Worm (Caenorhabditis elegans) whole organism, mixed stage, embryonic: ENCODE results near the gene M05D6.3.

Source experiments
- M03D4.4 ChIP-seq: sonication (generic microtip); optimal IDR thresholded peaks from 2 replicates; lab custom pipeline; 2017; ENCODE audit warnings: mild to moderate bottlenecking, missing genetic modification characterization, missing compliant biosample characterization
- ceh-39 ChIP-seq: fragments of 150-350 bp; optimal IDR thresholded peaks from 2 replicates; lab custom pipeline; 2014; ENCODE audit warnings: missing biosample characterization, missing genetic modification characterization
- ceh-43 ChIP-seq: fragments of 200-800 bp; sonication (Bioruptor generic); optimal IDR thresholded peaks from 2 replicates; lab custom pipeline; 2018; ENCODE audit warnings: mild to moderate bottlenecking, missing genetic modification characterization, moderate library complexity, missing compliant biosample characterization
- ces-1 ChIP-seq: fragments of 150-350 bp; optimal IDR thresholded peaks from 2 replicates; lab custom pipeline; 2014; ENCODE audit warnings: missing biosample characterization, missing genetic modification reagents, missing genetic modification characterization
- drap-1 ChIP-seq: fragments of 200-800 bp; sonication (Bioruptor generic); optimal IDR thresholded peaks from 3 replicates; lab custom pipeline; 2018; ENCODE audit warnings: mild to moderate bottlenecking, missing genetic modification characterization, missing compliant biosample characterization
- elt-1 ChIP-seq: sonication (generic microtip); optimal IDR thresholded peaks from 2 replicates; lab custom pipeline; 2017; ENCODE audit warnings: missing genetic modification characterization, mild to moderate bottlenecking, missing compliant biosample characterization, antibody characterized with exemption, moderate library complexity, borderline replicate concordance; ENCODE audit not compliant: insufficient read depth
- elt-3 ChIP-seq: fragments of 150-350 bp; optimal IDR thresholded peaks from 2 replicates; lab custom pipeline; 2014; ENCODE audit warnings: missing biosample characterization, missing genetic modification characterization
- flh-1 ChIP-seq: fragments of 200-800 bp; sonication (Bioruptor generic); optimal IDR thresholded peaks from 2 replicates; lab custom pipeline; 2018; ENCODE audit warnings: mild to moderate bottlenecking, missing genetic modification characterization, moderate library complexity, missing compliant biosample characterization
- ham-2 ChIP-seq: fragments of 200-800 bp; sonication (Bioruptor generic); optimal IDR thresholded peaks from 2 replicates; lab custom pipeline; 2018; ENCODE audit warnings: mild to moderate bottlenecking, missing genetic modification characterization, missing compliant biosample characterization
- hlh-1 ChIP-seq: fragments of 150-350 bp; optimal IDR thresholded peaks from 2 replicates; lab custom pipeline; 2014; ENCODE audit warnings: missing biosample characterization, missing genetic modification reagents, missing genetic modification characterization
- lin-13 ChIP-seq: fragments of 150-350 bp; optimal IDR thresholded peaks from 2 replicates; lab custom pipeline; 2014; ENCODE audit warnings: missing biosample characterization, missing genetic modification characterization
- lin-32 ChIP-seq: fragments of 200-800 bp; sonication (Bioruptor generic); optimal IDR thresholded peaks from 2 replicates; lab custom pipeline; 2018; ENCODE audit warnings: mild to moderate bottlenecking, missing genetic modification characterization, missing compliant biosample characterization
- lsy-2 ChIP-seq: fragments of 150-350 bp; optimal IDR thresholded peaks from 2 replicates; lab custom pipeline; 2014; ENCODE audit warnings: missing biosample characterization, missing genetic modification characterization
- mab-5 ChIP-seq: fragments of 150-350 bp; optimal IDR thresholded peaks from 2 replicates; lab custom pipeline; 2014; ENCODE audit warnings: missing biosample characterization, missing genetic modification characterization
- mep-1 ChIP-seq: fragments of 150-350 bp; optimal IDR thresholded peaks from 2 replicates; lab custom pipeline; 2017; ENCODE audit warnings: missing biosample characterization, missing genetic modification reagents, missing genetic modification characterization, inconsistent platforms
- mls-2 ChIP-seq: sonication (generic microtip); optimal IDR thresholded peaks from 2 replicates; lab custom pipeline; 2016; ENCODE audit warnings: mild to moderate bottlenecking, missing genetic modification characterization, moderate library complexity, missing compliant biosample characterization
- nhr-12 ChIP-seq: fragments of 150-350 bp; optimal IDR thresholded peaks from 2 replicates; lab custom pipeline; 2014; ENCODE audit warnings: missing biosample characterization, missing genetic modification characterization
- nhr-2 ChIP-seq: fragments of 150-350 bp; optimal IDR thresholded peaks from 2 replicates; lab custom pipeline; 2014; ENCODE audit warnings: missing biosample characterization, missing genetic modification characterization
- nhr-237 ChIP-seq: fragments of 150-350 bp; optimal IDR thresholded peaks from 2 replicates; lab custom pipeline; 2014; ENCODE audit warnings: missing biosample characterization, missing genetic modification characterization
- nhr-76 ChIP-seq: sonication (generic microtip); optimal IDR thresholded peaks from 2 replicates; lab custom pipeline; 2017; ENCODE audit warnings: missing biosample characterization, missing genetic modification characterization
- pha-4 ChIP-seq: fragments of 150-350 bp; optimal IDR thresholded peaks from 2 replicates; lab custom pipeline; 2018; ENCODE audit warnings: missing biosample characterization, missing genetic modification reagents, missing genetic modification characterization
- sem-2 ChIP-seq: fragments of 200-800 bp; sonication (Bioruptor generic); optimal IDR thresholded peaks from 2 replicates; lab custom pipeline; 2018; ENCODE audit warnings: mild to moderate bottlenecking, missing genetic modification characterization, missing compliant biosample characterization
- snpc-4 ChIP-seq: fragments of 150-350 bp; optimal IDR thresholded peaks from 2 replicates; lab custom pipeline; 2014; ENCODE audit warnings: missing biosample characterization, missing genetic modification characterization
- tbx-8 ChIP-seq: fragments of 200-800 bp; sonication (Bioruptor generic); optimal IDR thresholded peaks from 2 replicates; lab custom pipeline; 2018; ENCODE audit warnings: mild to moderate bottlenecking, missing genetic modification characterization, moderate library complexity, missing compliant biosample characterization
- unc-62 ChIP-seq: fragments of 150-350 bp; optimal IDR thresholded peaks from 2 replicates; lab custom pipeline; 2014; ENCODE audit warnings: missing biosample characterization, missing genetic modification reagents, missing genetic modification characterization
- zip-8 ChIP-seq: fragments of 150-350 bp; optimal IDR thresholded peaks from 2 replicates; lab custom pipeline; 2014; ENCODE audit warnings: missing biosample characterization, missing genetic modification characterization
- ztf-11 ChIP-seq: fragments of 150-350 bp; optimal IDR thresholded peaks from 2 replicates; lab custom pipeline; 2014; ENCODE audit warnings: missing biosample characterization, missing genetic modification characterization

The M05D6.3 gene

DNA sequence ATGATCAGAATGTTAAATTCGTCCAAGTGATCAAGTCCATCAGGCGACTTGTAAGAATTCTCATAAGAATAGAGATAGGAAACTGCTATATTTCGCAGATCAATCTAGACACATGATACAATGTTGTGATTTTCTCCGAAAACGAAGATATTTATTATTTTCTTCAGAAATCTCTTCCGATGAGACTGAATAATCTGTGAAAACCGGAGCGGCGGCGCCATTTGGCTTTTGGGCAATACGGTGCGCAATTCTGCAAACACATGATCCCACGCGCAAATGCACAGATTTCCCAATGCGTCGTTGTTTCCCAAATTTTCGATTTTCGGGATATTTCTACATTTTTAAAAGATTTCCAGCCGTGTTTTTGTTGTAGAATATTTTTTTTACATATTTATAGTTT, 33.4 kb upstream of the M05D6.3 start (continued):
- TF ChIP-seq sem-2 (no peak), lsy-2 (tag; lab: Kevin White, UChicago) (peak; percentile 92), mls-2 (tag; lab: Kevin White, UChicago) (no peak), ceh-43 (GFP tag; lab: Kevin White, UChicago) (no peak), lin-13 (peak; percentile 34), mab-5 (no peak), nhr-12 (tag; lab: Kevin White, UChicago) (no peak), mep-1 (tag; lab: Kevin White, UChicago) (peak; percentile 73)

DNA sequence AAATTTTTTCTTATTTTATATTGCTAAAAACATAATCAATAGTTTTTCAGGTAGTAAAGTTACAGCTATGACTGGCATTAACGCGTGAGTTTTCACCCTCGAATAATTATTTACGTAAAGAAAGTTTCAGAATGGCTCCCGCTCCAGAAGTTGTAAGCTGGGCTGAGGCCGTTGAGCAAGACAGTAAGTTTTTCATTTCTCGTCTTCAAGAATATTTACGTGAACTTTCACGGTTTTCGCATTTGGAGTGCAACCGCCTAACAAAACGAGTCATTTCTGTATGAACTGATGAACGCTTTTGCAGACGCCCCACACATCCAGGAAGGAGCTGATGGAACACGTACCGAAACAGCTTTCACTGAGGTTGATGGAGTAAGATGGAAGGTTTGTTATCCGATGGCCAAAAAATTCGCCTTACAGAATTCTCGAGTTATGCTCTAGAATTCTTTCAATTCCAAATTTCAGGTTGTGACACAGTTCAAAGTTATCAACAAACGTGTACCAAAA, 32.8 kb upstream of the M05D6.3 start, which contains the start of gene eif-3.G:
Gene eif-3.G, plus strand, starts transcription at position 51 of the 507 bp plus-strand sequence.
- TF ChIP-seq mep-1 (tag; lab: Kevin White, UChicago) (no peak), tbx-8 (no peak)

DNA sequence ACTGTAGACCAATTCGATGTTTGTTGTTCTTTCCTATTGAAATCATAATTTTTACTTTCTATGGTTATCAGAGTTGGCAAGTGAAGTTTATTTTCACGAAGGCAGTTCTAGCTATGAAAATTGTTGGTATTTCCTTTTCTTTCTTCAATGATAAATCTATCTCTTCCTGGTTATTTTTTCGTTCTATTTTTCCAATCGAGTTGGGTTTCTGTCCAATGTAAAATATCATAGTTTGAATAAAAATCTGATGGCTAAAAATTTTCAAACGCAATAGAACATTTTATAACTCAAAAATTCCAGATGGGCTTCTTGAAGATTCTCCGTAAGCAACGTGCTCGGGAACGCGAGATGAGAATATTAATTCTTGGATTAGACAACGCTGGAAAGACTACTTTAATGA, 31.6 kb upstream of the M05D6.3 start, which contains the start of gene evl-20:
Gene evl-20, plus strand, starts transcription at position 301 of the 400 bp plus-strand sequence.
- TF ChIP-seq ham-2 (GFP tag; lab: Kevin White, UChicago) (no peak), flh-1 (GFP tag; lab: Kevin White, UChicago) (no peak), mls-2 (tag; lab: Kevin White, UChicago) (no peak)

DNA sequence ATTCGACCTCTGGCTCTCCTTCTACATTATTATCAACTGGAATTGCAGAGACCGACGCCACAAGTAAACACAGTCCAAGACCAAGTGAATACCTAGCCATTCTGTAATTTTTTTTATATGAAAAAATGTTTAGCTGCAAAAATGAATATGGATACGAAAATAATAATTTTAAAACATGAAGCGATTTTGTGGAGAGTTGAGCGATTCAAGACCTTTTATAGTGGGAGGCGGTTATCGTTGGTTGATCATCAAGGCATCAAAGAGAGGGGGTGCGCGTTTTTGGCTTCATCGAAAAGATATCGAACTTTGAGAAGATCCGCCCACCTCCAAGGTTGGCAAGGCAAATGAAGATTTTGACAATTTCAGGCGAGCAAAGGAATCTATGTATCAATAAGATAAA, 28.8 kb upstream of the M05D6.3 start, which contains the start of gene cut-3:
Gene cut-3, minus strand, starts transcription at position 101 of the 400 bp plus-strand sequence.
- TF ChIP-seq ceh-39 (tag; lab: Kevin White, UChicago): no peak
- no peak for TF ChIP-seq unc-62 (GFP tag; lab: Kevin White, UChicago)

DNA sequence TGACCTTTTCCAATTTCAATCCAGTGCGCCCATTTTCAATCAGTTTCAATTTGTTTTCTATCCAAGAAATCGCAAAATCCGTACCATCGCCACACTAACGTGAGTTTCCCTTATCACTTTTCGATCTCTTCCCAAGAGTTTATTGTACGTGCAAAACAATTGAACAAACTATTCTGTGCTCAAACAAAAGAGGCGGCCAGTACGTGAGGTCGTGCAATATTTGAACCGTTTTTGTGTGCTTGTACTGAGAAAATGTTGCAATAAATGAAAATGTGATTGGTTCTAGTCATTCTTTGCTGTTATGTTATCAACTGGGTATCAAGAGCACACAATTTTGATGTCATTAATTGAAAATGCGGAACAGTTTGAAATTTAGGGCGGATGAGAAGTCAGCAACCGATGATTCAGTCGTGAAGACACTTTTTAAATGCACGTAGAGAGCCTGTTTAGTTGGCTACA, 25.9 kb upstream of the M05D6.3 start, which contains the start of gene F22B5.4:
Gene F22B5.4, plus strand, starts transcription at position 51 of the 459 bp plus-strand sequence.
- TF ChIP-seq flh-1 (GFP tag; lab: Kevin White, UChicago) (no peak), ceh-43 (GFP tag; lab: Kevin White, UChicago) (no peak)

DNA sequence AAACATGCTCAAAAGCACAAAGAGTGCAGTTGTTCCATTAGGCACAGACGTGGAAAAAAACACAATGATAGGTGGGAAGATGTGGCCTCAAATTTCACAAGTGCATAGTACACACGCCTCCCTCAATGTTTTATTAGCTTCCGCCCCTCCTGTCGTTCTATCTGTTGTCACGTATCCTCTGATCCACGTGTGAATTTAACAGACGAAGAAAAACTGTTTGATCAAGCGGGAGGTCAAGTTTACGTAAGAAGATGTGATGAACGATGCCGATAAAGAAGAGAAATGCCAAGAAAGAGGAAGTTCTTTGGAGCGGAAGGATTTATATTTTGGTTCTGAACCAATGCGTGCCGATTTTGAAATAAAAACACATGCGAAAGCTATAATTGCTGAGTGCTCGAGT, 24.8 kb upstream of the M05D6.3 start:
- TF ChIP-seq nhr-2 (tag; lab: Kevin White, UChicago): no peak
- TF ChIP-seq unc-62 (GFP tag; lab: Kevin White, UChicago): no peak
- no peak for TF ChIP-seq hlh-1
- no peak for TF ChIP-seq zip-8 (tag; lab: Kevin White, UChicago)
- no peak for TF ChIP-seq pha-4
- no peak for TF ChIP-seq nhr-12 (tag; lab: Kevin White, UChicago)
- TF ChIP-seq elt-1: no peak
- TF ChIP-seq mep-1 (tag; lab: Kevin White, UChicago): no peak
- no peak for TF ChIP-seq drap-1 (GFP tag; lab: Kevin White, UChicago)
- TF ChIP-seq ceh-39 (tag; lab: Kevin White, UChicago): no peak
- no peak for TF ChIP-seq snpc-4 (tag; lab: Kevin White, UChicago)
- TF ChIP-seq mls-2 (tag; lab: Kevin White, UChicago): no peak
- no peak for TF ChIP-seq ceh-43 (GFP tag; lab: Kevin White, UChicago)
- no peak for TF ChIP-seq ces-1
- TF ChIP-seq tbx-8: no peak
- no peak for TF ChIP-seq nhr-76 (tag; lab: Kevin White, UChicago)

DNA sequence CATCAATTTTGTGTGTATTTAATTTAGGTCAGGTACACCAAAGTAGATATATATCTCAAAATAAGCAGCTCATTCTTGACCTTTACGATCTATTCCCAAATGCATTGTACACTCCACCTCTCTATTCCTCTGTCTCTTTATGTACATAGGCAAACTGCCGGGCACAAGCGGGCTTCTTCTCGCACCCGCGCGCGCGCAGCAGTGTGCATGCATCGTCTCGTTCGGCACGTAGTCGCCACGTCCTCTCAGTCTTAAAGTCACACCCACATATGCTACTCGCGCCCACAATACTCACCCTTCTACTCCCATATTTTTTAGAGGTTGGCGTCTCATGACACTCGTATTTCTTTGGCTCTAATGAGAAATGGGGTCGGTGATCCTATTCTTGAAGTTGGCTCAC, 24.1 kb upstream of the M05D6.3 start:
- TF ChIP-seq pha-4 (peak; percentile 60), drap-1 (GFP tag; lab: Kevin White, UChicago) (no peak)

DNA sequence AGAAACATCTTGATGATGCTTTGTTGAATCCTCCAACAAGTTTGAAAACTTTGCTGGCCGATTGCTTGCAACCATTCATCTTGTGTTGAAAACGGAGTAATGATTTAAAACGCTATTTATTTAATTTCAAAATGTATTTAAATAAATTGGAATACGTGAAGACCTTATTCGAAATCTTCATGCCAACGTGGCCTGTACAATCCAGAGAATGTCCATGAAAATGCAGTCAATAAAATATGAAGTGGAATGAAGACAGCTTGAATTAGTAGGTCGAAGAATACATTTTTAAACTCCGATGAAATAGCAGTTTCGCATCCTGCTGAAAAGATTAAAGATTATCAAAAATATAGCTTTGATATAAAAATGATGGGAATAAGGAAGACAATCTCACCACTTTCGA, 21.1 kb upstream of the M05D6.3 start, which contains the start of gene F22B5.5:
Gene F22B5.5, minus strand, starts transcription at position 101 of the 400 bp plus-strand sequence.
- TF ChIP-seq lin-13 (no peak), elt-3 (tag; lab: Kevin White, UChicago) (no peak), tbx-8 (no peak), elt-1 (no peak), ham-2 (GFP tag; lab: Kevin White, UChicago) (no peak), ceh-43 (GFP tag; lab: Kevin White, UChicago) (no peak), zip-8 (tag; lab: Kevin White, UChicago) (no peak), sem-2 (no peak), mep-1 (tag; lab: Kevin White, UChicago) (no peak), nhr-12 (tag; lab: Kevin White, UChicago) (no peak), nhr-237 (tag; lab: Kevin White, UChicago) (no peak), M03D4.4 (no peak), lsy-2 (tag; lab: Kevin White, UChicago) (no peak), ztf-11 (no peak), unc-62 (GFP tag; lab: Kevin White, UChicago) (no peak), lin-32 (GFP tag; lab: Kevin White, UChicago) (no peak)
